Worm (Caenorhabditis elegans) whole organism, L3 larva: ENCODE results near the gene C01G12.9.

ENCODE experiments used
- R02D3.7 ChIP-seq: fragments of 150-350 bp; optimal IDR thresholded peaks from 2 replicates; lab custom pipeline; 2014; ENCODE audit warnings: missing biosample characterization, missing genetic modification characterization
- ama-1 ChIP-seq: fragments of 150-350 bp; optimal IDR thresholded peaks from 2 replicates; lab custom pipeline; 2018
- ceh-28 ChIP-seq: fragments of 150-350 bp; optimal IDR thresholded peaks from 2 replicates; lab custom pipeline; 2014; ENCODE audit warnings: missing biosample characterization, missing genetic modification reagents, missing genetic modification characterization
- ceh-9 ChIP-seq: sonication (generic microtip); optimal IDR thresholded peaks from 2 replicates; lab custom pipeline; 2018; ENCODE audit warnings: missing biosample characterization, missing genetic modification characterization
- egl-5 ChIP-seq: fragments of 150-350 bp; optimal IDR thresholded peaks from 2 replicates; lab custom pipeline; 2017; ENCODE audit warnings: missing biosample characterization, missing genetic modification reagents, missing genetic modification characterization, inconsistent platforms
- elt-2 ChIP-seq: sonication (generic microtip); optimal IDR thresholded peaks from 2 replicates; lab custom pipeline; 2016; ENCODE audit warnings: missing genetic modification reagents, mild to moderate bottlenecking, missing genetic modification characterization, missing compliant biosample characterization
- elt-3 ChIP-seq, 3 experiments: fragments of 150-350 bp in 1 of 3; sonication (generic microtip) in 2 of 3; optimal IDR thresholded peaks; 2 replicates in 2 of 3; 4 replicates in 1 of 3; lab custom pipeline; 2014 to 2017; ENCODE audit warnings: missing biosample characterization in 3 of 3, missing genetic modification characterization in 3 of 3
- fkh-10 ChIP-seq: sonication (generic microtip); optimal IDR thresholded peaks from 2 replicates; lab custom pipeline; 2017; ENCODE audit warnings: missing biosample characterization, missing genetic modification reagents, missing genetic modification characterization
- fkh-2 ChIP-seq: fragments of 150-350 bp; optimal IDR thresholded peaks from 2 replicates; lab custom pipeline; 2014; ENCODE audit warnings: missing biosample characterization, missing genetic modification reagents, missing genetic modification characterization
- hmg-11 ChIP-seq: sonication (generic microtip); optimal IDR thresholded peaks from 2 replicates; lab custom pipeline; 2016; ENCODE audit warnings: missing genetic modification characterization, missing compliant biosample characterization
- jun-1 ChIP-seq: fragments of 150-350 bp; optimal IDR thresholded peaks from 2 replicates; lab custom pipeline; 2014; ENCODE audit warnings: missing biosample characterization, missing genetic modification reagents, missing genetic modification characterization
- lin-15B ChIP-seq: fragments of 150-350 bp; optimal IDR thresholded peaks from 2 replicates; lab custom pipeline; 2014; ENCODE audit warnings: missing biosample characterization, missing genetic modification characterization
- lin-39 ChIP-seq: fragments of 150-350 bp; optimal IDR thresholded peaks from 2 replicates; lab custom pipeline; 2018; ENCODE audit warnings: missing biosample characterization, missing genetic modification reagents, missing genetic modification characterization
- mdl-1 ChIP-seq: fragments of 150-350 bp; optimal IDR thresholded peaks from 2 replicates; lab custom pipeline; 2014; ENCODE audit warnings: missing biosample characterization, missing genetic modification characterization
- mml-1 ChIP-seq: fragments of 150-350 bp; sonication (generic microtip); optimal IDR thresholded peaks from 3 replicates; lab custom pipeline; 2014; ENCODE audit warnings: missing biosample characterization, missing genetic modification characterization
- nfya-1 ChIP-seq: sonication (generic microtip); optimal IDR thresholded peaks from 2 replicates; lab custom pipeline; 2017; ENCODE audit warnings: missing genetic modification characterization, mild to moderate bottlenecking, missing compliant biosample characterization, antibody characterized with exemption, moderate library complexity; ENCODE audit not compliant: insufficient read depth
- nhr-11 ChIP-seq: fragments of 150-350 bp; optimal IDR thresholded peaks from 2 replicates; lab custom pipeline; 2014; ENCODE audit warnings: missing biosample characterization, missing genetic modification characterization
- nhr-12 ChIP-seq: fragments of 150-350 bp; optimal IDR thresholded peaks from 2 replicates; lab custom pipeline; 2014; ENCODE audit warnings: missing biosample characterization, missing genetic modification characterization
- nhr-237 ChIP-seq: fragments of 150-350 bp; optimal IDR thresholded peaks from 2 replicates; lab custom pipeline; 2014; ENCODE audit warnings: missing biosample characterization, missing genetic modification characterization
- nhr-25 ChIP-seq: sonication (generic microtip); optimal IDR thresholded peaks from 2 replicates; lab custom pipeline; 2017; ENCODE audit warnings: missing biosample characterization, missing genetic modification characterization
- nhr-28 ChIP-seq: fragments of 150-350 bp; optimal IDR thresholded peaks from 2 replicates; lab custom pipeline; 2014; ENCODE audit warnings: missing biosample characterization, missing genetic modification characterization
- nhr-43 ChIP-seq: sonication (generic microtip); optimal IDR thresholded peaks from 2 replicates; lab custom pipeline; 2016; ENCODE audit warnings: mild to moderate bottlenecking, missing genetic modification characterization, missing compliant biosample characterization; ENCODE audit not compliant: poor library complexity, severe bottlenecking
- nhr-67 ChIP-seq: fragments of 150-350 bp; optimal IDR thresholded peaks from 2 replicates; lab custom pipeline; 2014; ENCODE audit warnings: missing biosample characterization, missing genetic modification characterization
- nhr-76 ChIP-seq: fragments of 150-350 bp; sonication (generic microtip); optimal IDR thresholded peaks from 5 replicates; lab custom pipeline; 2014; ENCODE audit warnings: missing biosample characterization, missing genetic modification characterization
- pha-4 ChIP-seq: fragments of 150-350 bp; optimal IDR thresholded peaks from 2 replicates; lab custom pipeline; 2014; ENCODE audit warnings: missing biosample characterization, missing genetic modification reagents, missing genetic modification characterization
- skn-1 ChIP-seq: fragments of 150-350 bp; optimal IDR thresholded peaks from 2 replicates; lab custom pipeline; 2014; ENCODE audit warnings: missing biosample characterization, missing genetic modification characterization
- tbx-2 ChIP-seq: sonication (generic microtip); optimal IDR thresholded peaks from 2 replicates; lab custom pipeline; 2016; ENCODE audit warnings: mild to moderate bottlenecking, missing genetic modification characterization, missing compliant biosample characterization
- unc-62 ChIP-seq: fragments of 150-350 bp; sonication (generic microtip); optimal IDR thresholded peaks from 4 replicates; lab custom pipeline; 2014; ENCODE audit warnings: missing biosample characterization, missing genetic modification reagents, missing genetic modification characterization
- zag-1 ChIP-seq: fragments of 150-350 bp; optimal IDR thresholded peaks from 2 replicates; lab custom pipeline; 2014; ENCODE audit warnings: missing biosample characterization, missing genetic modification characterization
- ztf-11 ChIP-seq: fragments of 150-350 bp; optimal IDR thresholded peaks from 2 replicates; lab custom pipeline; 2014; ENCODE audit warnings: missing biosample characterization, missing genetic modification characterization
- ztf-4 ChIP-seq: fragments of 150-350 bp; optimal IDR thresholded peaks from 2 replicates; lab custom pipeline; 2014; ENCODE audit warnings: missing biosample characterization, missing genetic modification characterization

C01G12.9 gene

ce11 chrII:14563766-14564370 is 14.9 kb upstream of the C01G12.9 start:
- TF ChIP-seq nfya-1 (tag; lab: Kevin White, UChicago) = peak; percentile 44

ce11 chrII:14567811-14568210 is 11.0 kb upstream of the C01G12.9 start:
- TF ChIP-seq egl-5 (tag; lab: Kevin White, UChicago) = no peak

ce11 chrII:14569322-14569721 is 9.5 kb upstream of the C01G12.9 start:
- TF ChIP-seq nfya-1 (tag; lab: Kevin White, UChicago) (peak; percentile 25), hmg-11 (tag; lab: Kevin White, UChicago) (peak; percentile 56), nhr-28 (no peak), fkh-10 (GFP tag; lab: Kevin White, UChicago) (peak; percentile 60), lin-39 (tag; lab: Kevin White, UChicago) (peak; percentile 53), tbx-2 (peak; percentile 65), elt-2 (no peak)

- TF ChIP-seq mdl-1 = no peak
- TF ChIP-seq pha-4 (tag; lab: Kevin White, UChicago) = peak; percentile 88
Measured at ce11 chrII:14570541-14571160, 8.2 kb upstream of the C01G12.9 start.

ce11 chrII:14573315-14573714 is 5.5 kb upstream of the C01G12.9 start, which contains the start of gene madf-5:
TSS of gene madf-5 (plus strand) at chrII:14573615.
- TF ChIP-seq nhr-76 (tag; lab: Kevin White, UChicago) = no peak

ce11 chrII:14574790-14575189 is 4.0 kb upstream of the C01G12.9 start:
- TF ChIP-seq lin-15B (tag; lab: Kevin White, UChicago) (no peak), egl-5 (tag; lab: Kevin White, UChicago) (no peak), unc-62 (GFP tag; lab: Kevin White, UChicago) (no peak), fkh-2 (tag; lab: Kevin White, UChicago) (no peak), nhr-43 (tag; lab: Kevin White, UChicago) (no peak), ztf-4 (tag; lab: Kevin White, UChicago) (no peak), ama-1 (lab: Kevin White, UChicago) (no peak), nhr-12 (tag; lab: Kevin White, UChicago) (no peak), skn-1 (tag; lab: Kevin White, UChicago) (no peak)

ce11 chrII:14576429-14576828 is 2.4 kb upstream of the C01G12.9 start, which contains the start of gene C01G12.13:
TSS of gene C01G12.13 (plus strand) at chrII:14576729.
- TF ChIP-seq mml-1 (tag; lab: Kevin White, UChicago) (no peak), skn-1 (tag; lab: Kevin White, UChicago) (no peak), nhr-67 (tag; lab: Kevin White, UChicago) (no peak), nhr-43 (tag; lab: Kevin White, UChicago) (no peak), fkh-10 (GFP tag; lab: Kevin White, UChicago) (no peak), jun-1 (tag; lab: Kevin White, UChicago) (no peak), zag-1 (tag; lab: Kevin White, UChicago) (no peak), ceh-9 (tag; lab: Kevin White, UChicago) (no peak), R02D3.7 (tag; lab: Kevin White, UChicago) (no peak), mdl-1 (no peak), lin-15B (tag; lab: Kevin White, UChicago) (no peak), ceh-28 (tag; lab: Kevin White, UChicago) (no peak), nfya-1 (tag; lab: Kevin White, UChicago) (no peak), ama-1 (lab: Kevin White, UChicago) (no peak), ztf-11 (tag; lab: Kevin White, UChicago) (no peak), nhr-11 (tag; lab: Kevin White, UChicago) (no peak), elt-3 (tag; optimal IDR thresholded peaks at IDR 0.05; lab: Kevin White, UChicago) (no peak), nhr-237 (no peak), nhr-25 (no peak)
